ENCODE assay signal across 5 worm cellular contexts in genomic region chrV:18723604-18724003, ce11.
A peak's percentile ranks its signal among the peaks of the same experiment; 100 is the strongest.
TF ChIP-seq lines count a peak whose summit lies in the region.

No protein-coding gene starts in this region.

TF ChIP-seq in whole organism, L1 larva, 84 proteins besides CTCF, POLR2A, EP300 and RAD21 (continues in another document):
- TF ChIP-seq unc-86 (tag; optimal IDR thresholded peaks at IDR 0.05; lab: Kevin White, UChicago) (peak; percentile 86), xbp-1 (tag; optimal IDR thresholded peaks at IDR 0.05; lab: Kevin White, UChicago) (peak; percentile 87), ceh-82 (tag; optimal IDR thresholded peaks at IDR 0.05; lab: Kevin White, UChicago) (peak; percentile 75 to 90 (median 85)), nhr-47 (tag; optimal IDR thresholded peaks at IDR 0.05; lab: Kevin White, UChicago) (peak; percentile 95), aha-1 (tag; optimal IDR thresholded peaks at IDR 0.05; lab: Kevin White, UChicago) (no peak), mab-9 (GFP tag; IDR thresholded peaks at IDR 0.05; lab: Robert Waterston, UW) (no peak), fos-1 (tag; optimal IDR thresholded peaks at IDR 0.05; lab: Kevin White, UChicago) (peak; percentile 75), mef-2 (tag; optimal IDR thresholded peaks at IDR 0.05; lab: Kevin White, UChicago) (no peak), Y116A8C.19 (tag; optimal IDR thresholded peaks at IDR 0.05; lab: Kevin White, UChicago; ENCODE audit: borderline replicate concordance) (no peak), ztf-11 (tag; optimal IDR thresholded peaks at IDR 0.05; lab: Kevin White, UChicago) (peak in 1 of 2 experiments; percentile 72), zip-4 (GFP tag; optimal IDR thresholded peaks at IDR 0.05; lab: Kevin White, UChicago) (no peak), unc-130 (tag; optimal IDR thresholded peaks at IDR 0.05; lab: Kevin White, UChicago) (no peak), ceh-8 (GFP tag; optimal IDR thresholded peaks at IDR 0.05; lab: Kevin White, UChicago) (no peak), swsn-7 (tag; optimal IDR thresholded peaks at IDR 0.05; lab: Kevin White, UChicago) (peak; percentile 95), nhr-12 (tag; optimal IDR thresholded peaks at IDR 0.05; lab: Kevin White, UChicago) (no peak), lin-39 (tag; optimal IDR thresholded peaks at IDR 0.05; lab: Kevin White, UChicago) (peak; percentile 30), mdl-1 (tag; optimal IDR thresholded peaks at IDR 0.05; lab: Kevin White, UChicago) (peak in 1 of 2 experiments; percentile 66), egl-27 (tag; optimal IDR thresholded peaks at IDR 0.05; lab: Kevin White, UChicago) (peak in 1 of 2 experiments; percentile 64)

TF ChIP-seq in whole organism, L3 larva, 47 proteins besides CTCF, POLR2A, EP300 and RAD21 (continues in another document):
- TF ChIP-seq eor-1 (tag; optimal IDR thresholded peaks at IDR 0.05; lab: Kevin White, UChicago) = no peak
- TF ChIP-seq snpc-4 (tag; optimal IDR thresholded peaks at IDR 0.05; lab: Kevin White, UChicago) = peak; percentile 81
- no peak for TF ChIP-seq nhr-67 (tag; optimal IDR thresholded peaks at IDR 0.05; lab: Kevin White, UChicago)
- TF ChIP-seq skn-1 (tag; optimal IDR thresholded peaks at IDR 0.05; lab: Kevin White, UChicago) = peak; percentile 55
- TF ChIP-seq fos-1 (tag; optimal IDR thresholded peaks at IDR 0.05; lab: Kevin White, UChicago) = no peak
- TF ChIP-seq ZK546.5 (tag; optimal IDR thresholded peaks at IDR 0.05; lab: Kevin White, UChicago) = no peak
- no peak for TF ChIP-seq mdl-1 (tag; optimal IDR thresholded peaks at IDR 0.05; lab: Kevin White, UChicago)
- peak; percentile 39 for TF ChIP-seq ama-1 (optimal IDR thresholded peaks at IDR 0.05; lab: Kevin White, UChicago)
- TF ChIP-seq nhr-237 (tag; optimal IDR thresholded peaks at IDR 0.05; lab: Kevin White, UChicago) = no peak
- TF ChIP-seq ceh-9 (tag; optimal IDR thresholded peaks at IDR 0.05; lab: Kevin White, UChicago) = peak; percentile 13
- TF ChIP-seq nhr-25 (tag; optimal IDR thresholded peaks at IDR 0.05; lab: Kevin White, UChicago) = peak; percentile 12
- no peak for TF ChIP-seq mml-1 (tag; optimal IDR thresholded peaks at IDR 0.05; lab: Kevin White, UChicago)
- no peak for TF ChIP-seq nhr-77 (tag; optimal IDR thresholded peaks at IDR 0.05; lab: Kevin White, UChicago)
- TF ChIP-seq pqm-1 (tag; optimal IDR thresholded peaks at IDR 0.05; lab: Kevin White, UChicago) = peak; percentile 79
- TF ChIP-seq ceh-28 (tag; optimal IDR thresholded peaks at IDR 0.05; lab: Kevin White, UChicago) = peak; percentile 98
- TF ChIP-seq nhr-23 (tag; optimal IDR thresholded peaks at IDR 0.05; lab: Kevin White, UChicago) = peak; percentile 86
- peak; percentile 91 for TF ChIP-seq nfya-1 (tag; optimal IDR thresholded peaks at IDR 0.05; lab: Kevin White, UChicago; ENCODE audit: insufficient read depth)
- peak; percentile 98 for TF ChIP-seq pha-4 (tag; optimal IDR thresholded peaks at IDR 0.05; lab: Kevin White, UChicago)
- no peak for TF ChIP-seq ceh-16 (tag; optimal IDR thresholded peaks at IDR 0.05; lab: Kevin White, UChicago)
- no peak for TF ChIP-seq sea-2 (GFP tag; optimal IDR thresholded peaks at IDR 0.05; lab: Kevin White, UChicago)

TF ChIP-seq in whole organism, early embryonic, 17 proteins besides CTCF, POLR2A, EP300 and RAD21:
- no peak for TF ChIP-seq F13C5.2 (tag; optimal IDR thresholded peaks at IDR 0.05; lab: Kevin White, UChicago)
- TF ChIP-seq aly-1 (tag; optimal IDR thresholded peaks at IDR 0.05; lab: Kevin White, UChicago) = no peak
- no peak for TF ChIP-seq scrt-1 (GFP tag; IDR thresholded peaks at IDR 0.05; lab: Robert Waterston, UW)
- no peak for TF ChIP-seq ama-1 (optimal IDR thresholded peaks at IDR 0.05; lab: Kevin White, UChicago)
- no peak for TF ChIP-seq B0310.2 (tag; optimal IDR thresholded peaks at IDR 0.05; lab: Kevin White, UChicago)
- TF ChIP-seq pes-1 (GFP tag; IDR thresholded peaks at IDR 0.05; lab: Robert Waterston, UW) = no peak
- no peak for TF ChIP-seq ceh-36 (tag; optimal IDR thresholded peaks at IDR 0.05; lab: Kevin White, UChicago)
- TF ChIP-seq tbx-11 (GFP tag; IDR thresholded peaks at IDR 0.05; lab: Robert Waterston, UW) = 0 out of 2 replicates have a peak, but pooled peaks have one; percentile 58
- no peak for TF ChIP-seq tra-4 (tag; optimal IDR thresholded peaks at IDR 0.05; lab: Kevin White, UChicago)
- TF ChIP-seq flt-1 (GFP tag; IDR thresholded peaks at IDR 0.05; lab: Robert Waterston, UW) = peak; percentile 68; the same call in 1 of the 2 replicates
- peak; percentile 45 for TF ChIP-seq hnd-1 (tag; optimal IDR thresholded peaks at IDR 0.05; lab: Kevin White, UChicago)
- TF ChIP-seq hmg-4 (GFP tag; optimal IDR thresholded peaks at IDR 0.05; lab: Kevin White, UChicago) = peak; percentile 23
- no peak for TF ChIP-seq tbx-37 (GFP tag; conservative IDR thresholded peaks at IDR 0.05; lab: Robert Waterston, UW)
- peak; percentile 72 for TF ChIP-seq ceh-13 (GFP tag; optimal IDR thresholded peaks at IDR 0.05; lab: Kevin White, UChicago)
- no peak for TF ChIP-seq ets-7 (tag; optimal IDR thresholded peaks at IDR 0.05; lab: Kevin White, UChicago)
- no peak for TF ChIP-seq hmbx-1 (tag; optimal IDR thresholded peaks at IDR 0.05; lab: Kevin White, UChicago)
- TF ChIP-seq sea-1 (GFP tag; conservative IDR thresholded peaks at IDR 0.05; lab: Robert Waterston, UW) = no peak

TF ChIP-seq in whole organism, midembryonic, 9 proteins besides CTCF, POLR2A, EP300 and RAD21:
- TF ChIP-seq ztf-29 (GFP tag; IDR thresholded peaks at IDR 0.05; lab: Robert Waterston, UW) (no peak), tab-1 (GFP tag; IDR thresholded peaks at IDR 0.05; lab: Robert Waterston, UW) (no peak), med-1 (GFP tag; optimal IDR thresholded peaks at IDR 0.05; lab: Kevin White, UChicago; ENCODE audit: insufficient read depth) (no peak), ztf-23 (GFP tag; IDR thresholded peaks at IDR 0.05; lab: Robert Waterston, UW) (no peak), cog-1 (tag; optimal IDR thresholded peaks at IDR 0.05; lab: Kevin White, UChicago) (peak; percentile 97), flt-1 (GFP tag; IDR thresholded peaks at IDR 0.05; lab: Robert Waterston, UW) (no peak), klf-2 (GFP tag; conservative IDR thresholded peaks at IDR 0.05; lab: Robert Waterston, UW) (no peak), ref-1 (GFP tag; conservative IDR thresholded peaks at IDR 0.05; lab: Robert Waterston, UW) (no peak; the same call in 1 of the 2 replicates), T22C8.4 (GFP tag; IDR thresholded peaks at IDR 0.05; lab: Robert Waterston, UW) (peak; percentile 99)
TF ChIP-seq in whole organism, midembryonic: peak in this region for 2.

TF ChIP-seq in whole organism, young adult, 124 proteins besides CTCF, POLR2A, EP300 and RAD21:
- TF ChIP-seq rpc-1 (optimal IDR thresholded peaks at IDR 0.05; lab: Kevin White, UChicago) (no peak), rpc-1 (tag; optimal IDR thresholded peaks at IDR 0.05; lab: Kevin White, UChicago) (no peak), F55B11.4 (tag; optimal IDR thresholded peaks at IDR 0.05; lab: Kevin White, UChicago; ENCODE audit: borderline replicate concordance, insufficient read depth) (no peak), zfh-2 (GFP tag; conservative IDR thresholded peaks at IDR 0.05; lab: Robert Waterston, UW) (peak; percentile 71), pha-4 (tag; optimal IDR thresholded peaks at IDR 0.05; lab: Kevin White, UChicago) (no peak), hmg-1.2 (GFP tag; IDR thresholded peaks at IDR 0.05; lab: Robert Waterston, UW) (peak; percentile 99), die-1 (tag; optimal IDR thresholded peaks at IDR 0.05; lab: Kevin White, UChicago) (no peak), tlf-1 (GFP tag; optimal IDR thresholded peaks at IDR 0.05; lab: Kevin White, UChicago) (no peak), nhr-120 (GFP tag; IDR thresholded peaks at IDR 0.05; lab: Robert Waterston, UW) (no peak), snpc-4 (GFP tag; optimal IDR thresholded peaks at IDR 0.05; lab: Kevin White, UChicago) (no peak), snpc-4 (tag; optimal IDR thresholded peaks at IDR 0.05; lab: Kevin White, UChicago) (peak in 3 of 4 experiments; percentile 46 to 74 (median 55)), lin-54 (GFP tag; optimal IDR thresholded peaks at IDR 0.05; lab: Kevin White, UChicago) (peak; percentile 49), snpc-3.4 (tag; optimal IDR thresholded peaks at IDR 0.05; lab: Kevin White, UChicago) (peak; percentile 51), lin-40 (tag; optimal IDR thresholded peaks at IDR 0.05; lab: Kevin White, UChicago) (no peak), attf-6 (GFP tag; IDR thresholded peaks at IDR 0.05; lab: Robert Waterston, UW) (no peak), F23B12.7 (tag; optimal IDR thresholded peaks at IDR 0.05; lab: Kevin White, UChicago; ENCODE audit: insufficient read depth) (peak; percentile 49), nfya-2 (GFP tag; IDR thresholded peaks at IDR 0.05; lab: Robert Waterston, UW) (no peak), lin-35 (GFP tag; optimal IDR thresholded peaks at IDR 0.05; lab: Kevin White, UChicago) (peak in 1 of 3 experiments; percentile 74)
TF ChIP-seq in whole organism, young adult: peak in this region for 7.

Comparison
In these comparisons a context has a peak if more than half of its experiments do, and no peak if none do; other contexts are left out.
1. Of the 8 proteins assayed by ChIP-seq in both whole organism, young adult and whole organism, L1 larva: peak only in whole organism, young adult: none; only in whole organism, L1 larva: dpl-1, efl-1 and nhr-90; in both: snpc-4; in neither: 3; mixed calls (peak in some experiments, not most) for 1.